Worm (Caenorhabditis elegans): ENCODE data around the gene pho-13.

The pho-13 gene

DNA sequence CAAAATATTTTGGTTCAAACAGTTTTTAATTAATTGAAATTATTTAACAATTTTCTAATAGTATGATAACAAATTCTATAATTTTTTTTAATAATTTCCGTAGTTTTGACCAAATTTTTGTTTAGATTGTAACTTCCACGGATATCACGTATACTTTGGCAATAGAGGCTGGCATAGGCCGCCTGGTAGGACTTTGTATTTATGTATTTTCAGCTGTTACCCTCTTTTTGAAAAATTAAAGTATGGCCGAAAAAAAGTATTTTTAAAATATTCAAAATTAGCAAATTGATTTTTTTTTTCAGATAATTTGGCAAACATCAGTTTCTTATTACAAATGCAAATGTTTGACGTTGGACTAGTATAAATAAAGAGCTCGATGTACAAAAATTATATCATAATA is 40.3 kb downstream of the pho-13 start, which contains the start of the genes nsph-1.1 and K08F8.15:
Gene nsph-1.1 (plus strand): TSS at position 301 of the 400 bp plus-strand sequence.
Gene K08F8.15 (plus strand): TSS at position 335 of the 400 bp plus-strand sequence.
- TF ChIP-seq ces-1 (GFP tag; optimal IDR thresholded peaks at IDR 0.05) (no peak), nhr-28 (tag; optimal IDR thresholded peaks at IDR 0.05) (no peak), sptf-1 (tag; optimal IDR thresholded peaks at IDR 0.05) (no peak), mab-5 (tag; optimal IDR thresholded peaks at IDR 0.05) (no peak), lsy-2 (tag; optimal IDR thresholded peaks at IDR 0.05) (no peak), mls-2 (tag; optimal IDR thresholded peaks at IDR 0.05) (no peak), ceh-83 (GFP tag; optimal IDR thresholded peaks at IDR 0.05) (no peak), elt-1 (tag; optimal IDR thresholded peaks at IDR 0.05; ENCODE audit: borderline replicate concordance, insufficient read depth) (no peak), drap-1 (GFP tag; optimal IDR thresholded peaks at IDR 0.05) (no peak)

DNA sequence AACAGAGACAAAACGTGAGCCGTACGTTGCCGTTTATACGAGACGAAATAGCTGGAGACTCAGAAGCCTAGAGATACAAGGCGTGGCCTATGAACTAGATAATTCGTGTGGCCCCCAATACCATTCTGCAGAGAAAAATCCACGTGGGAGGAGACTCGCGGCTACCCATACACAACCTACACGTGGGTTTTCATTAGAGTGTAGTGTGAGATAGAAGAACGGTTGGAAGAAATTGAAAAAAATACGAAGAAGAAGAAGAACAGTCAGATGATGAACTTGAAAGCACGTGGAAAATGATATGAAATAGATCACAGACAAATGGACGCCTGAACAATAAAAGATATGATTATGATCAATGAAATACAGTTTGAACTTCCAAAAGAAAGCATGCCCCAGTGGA is 41.7 kb downstream of the pho-13 start:
- TF ChIP-seq M03D4.4 (tag; optimal IDR thresholded peaks at IDR 0.05) = no peak
- TF ChIP-seq flh-1 (GFP tag; optimal IDR thresholded peaks at IDR 0.05) = no peak
- TF ChIP-seq drap-1 (GFP tag; optimal IDR thresholded peaks at IDR 0.05) = no peak
- TF ChIP-seq tbx-8 (GFP tag; optimal IDR thresholded peaks at IDR 0.05) = no peak
- TF ChIP-seq lsy-2 (tag; optimal IDR thresholded peaks at IDR 0.05) = no peak
- no peak for TF ChIP-seq elt-3 (tag; optimal IDR thresholded peaks at IDR 0.05)
- TF ChIP-seq nhr-237 (tag; optimal IDR thresholded peaks at IDR 0.05) = no peak
- no peak for TF ChIP-seq unc-120 (tag; optimal IDR thresholded peaks at IDR 0.05; ENCODE audit: poor library complexity, severe bottlenecking)
- TF ChIP-seq pha-4 (tag; optimal IDR thresholded peaks at IDR 0.05) = no peak

DNA sequence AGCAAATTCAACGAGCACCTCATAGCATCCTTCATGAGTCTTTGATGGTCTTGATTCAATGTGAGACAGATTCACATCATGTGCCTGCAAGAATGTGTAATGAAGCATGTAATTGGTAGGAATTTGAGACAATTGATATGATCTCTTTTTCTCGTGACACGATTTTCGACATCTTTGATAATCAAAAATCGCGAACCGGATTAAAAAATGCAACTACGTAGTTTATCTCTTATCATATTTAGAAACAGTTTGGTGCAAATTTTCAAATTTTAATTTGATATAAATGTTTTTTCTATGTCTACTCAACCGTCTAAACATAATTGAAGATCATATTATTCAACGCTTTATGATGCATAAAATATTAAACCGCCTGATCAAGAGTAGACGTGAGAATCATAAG is 42.5 kb downstream of the pho-13 start:
- TF ChIP-seq ceh-39 (tag; optimal IDR thresholded peaks at IDR 0.05) (no peak), elt-3 (tag; optimal IDR thresholded peaks at IDR 0.05) (no peak), lin-13 (tag; optimal IDR thresholded peaks at IDR 0.05) (no peak), mls-2 (tag; optimal IDR thresholded peaks at IDR 0.05) (no peak), flh-1 (GFP tag; optimal IDR thresholded peaks at IDR 0.05) (no peak), sptf-1 (tag; optimal IDR thresholded peaks at IDR 0.05) (no peak), blmp-1 (tag; optimal IDR thresholded peaks at IDR 0.05) (no peak), unc-62 (GFP tag; optimal IDR thresholded peaks at IDR 0.05) (no peak), nhr-2 (tag; optimal IDR thresholded peaks at IDR 0.05) (no peak)

DNA sequence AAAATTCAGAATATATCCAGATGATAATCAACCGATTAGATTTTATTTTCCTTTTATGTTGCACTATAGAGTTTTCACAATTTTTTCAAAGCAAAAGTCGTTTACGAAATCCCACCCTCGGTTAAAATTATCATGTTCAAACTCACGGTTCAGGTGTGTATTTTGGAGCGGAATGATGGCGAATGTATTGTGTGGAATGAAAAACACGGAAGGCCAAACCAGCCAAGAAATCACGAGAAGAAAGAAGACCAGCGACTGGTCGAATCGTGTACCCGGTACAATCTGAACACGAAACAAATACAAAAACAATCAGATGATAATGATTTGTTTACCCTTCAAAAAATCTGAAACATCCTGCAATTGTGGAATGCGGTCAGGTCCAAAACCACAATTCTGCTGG is 43.5 kb downstream of the pho-13 start:
- TF ChIP-seq mep-1 (tag; optimal IDR thresholded peaks at IDR 0.05) (no peak), sptf-1 (tag; optimal IDR thresholded peaks at IDR 0.05) (no peak), nhr-28 (tag; optimal IDR thresholded peaks at IDR 0.05) (no peak), ham-2 (GFP tag; optimal IDR thresholded peaks at IDR 0.05) (no peak), ceh-43 (GFP tag; optimal IDR thresholded peaks at IDR 0.05) (no peak), drap-1 (GFP tag; optimal IDR thresholded peaks at IDR 0.05) (no peak), mls-2 (tag; optimal IDR thresholded peaks at IDR 0.05) (no peak), bed-3 (GFP tag; optimal IDR thresholded peaks at IDR 0.05) (no peak), cnd-1 (tag; optimal IDR thresholded peaks at IDR 0.05) (no peak), hlh-1 (tag; optimal IDR thresholded peaks at IDR 0.05) (no peak), snpc-4 (tag; optimal IDR thresholded peaks at IDR 0.05) (no peak), ceh-83 (GFP tag; optimal IDR thresholded peaks at IDR 0.05) (no peak), ztf-11 (tag; optimal IDR thresholded peaks at IDR 0.05) (no peak), blmp-1 (tag; optimal IDR thresholded peaks at IDR 0.05) (no peak), elt-1 (tag; optimal IDR thresholded peaks at IDR 0.05; ENCODE audit: borderline replicate concordance, insufficient read depth) (no peak), ces-1 (GFP tag; optimal IDR thresholded peaks at IDR 0.05) (no peak)

DNA sequence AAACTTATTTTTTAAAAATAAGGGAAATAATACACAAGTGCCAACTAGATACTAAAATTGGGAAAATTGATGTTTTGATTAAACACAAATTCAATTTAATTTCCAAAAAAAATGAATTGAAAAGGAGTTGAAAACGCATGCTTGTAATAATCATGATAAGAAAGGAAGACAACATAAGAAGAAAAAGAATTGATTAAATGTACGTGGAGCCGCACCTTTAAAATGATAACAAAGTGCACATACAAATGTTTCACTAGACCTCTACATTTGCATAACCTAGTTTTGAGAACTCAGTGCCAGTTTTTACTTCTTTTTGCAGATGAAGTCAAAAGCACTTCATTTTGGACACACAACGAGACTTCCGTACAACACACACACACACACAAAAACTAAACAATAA is 45.1 kb downstream of the pho-13 start:
- no peak for TF ChIP-seq elt-3 (tag; optimal IDR thresholded peaks at IDR 0.05)

DNA sequence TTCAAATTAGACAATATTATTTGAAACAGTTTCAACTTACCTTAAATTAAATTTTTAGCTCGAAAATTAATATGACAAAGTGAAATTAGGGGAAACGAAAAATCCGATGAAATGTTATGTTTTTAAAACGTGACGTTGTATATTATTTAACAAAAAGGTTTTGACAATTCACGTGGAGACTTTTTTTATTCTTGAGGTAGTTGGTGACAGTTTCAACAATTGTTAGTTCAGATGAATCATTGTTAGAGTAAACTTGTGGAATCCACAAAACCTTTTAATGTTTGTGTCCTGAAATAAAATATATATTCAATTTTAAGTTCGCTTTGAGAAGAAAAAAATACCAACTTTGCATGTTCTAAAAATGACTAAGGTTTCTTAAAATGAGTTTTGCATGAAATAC is 47.3 kb downstream of the pho-13 start, which contains the start of gene fut-1:
Gene fut-1 (minus strand): TSS at position 101 of the 400 bp plus-strand sequence.
- no peak for TF ChIP-seq bed-3 (GFP tag; optimal IDR thresholded peaks at IDR 0.05)
- no peak for TF ChIP-seq nhr-237 (tag; optimal IDR thresholded peaks at IDR 0.05)
- TF ChIP-seq pha-4 (tag; optimal IDR thresholded peaks at IDR 0.05) = no peak
- TF ChIP-seq lsy-2 (tag; optimal IDR thresholded peaks at IDR 0.05) = no peak
- TF ChIP-seq flh-1 (GFP tag; optimal IDR thresholded peaks at IDR 0.05) = no peak
- TF ChIP-seq sptf-1 (tag; optimal IDR thresholded peaks at IDR 0.05) = no peak
- no peak for TF ChIP-seq ceh-39 (tag; optimal IDR thresholded peaks at IDR 0.05)
- no peak for TF ChIP-seq ztf-11 (tag; optimal IDR thresholded peaks at IDR 0.05)
- no peak for TF ChIP-seq sem-2 (GFP tag; optimal IDR thresholded peaks at IDR 0.05)
- no peak for TF ChIP-seq mep-1 (tag; optimal IDR thresholded peaks at IDR 0.05)
- TF ChIP-seq nhr-2 (tag; optimal IDR thresholded peaks at IDR 0.05) = no peak
- TF ChIP-seq ces-1 (GFP tag; optimal IDR thresholded peaks at IDR 0.05) = no peak
- no peak for TF ChIP-seq mls-2 (tag; optimal IDR thresholded peaks at IDR 0.05)
- no peak for TF ChIP-seq mab-5 (tag; optimal IDR thresholded peaks at IDR 0.05)
- no peak for TF ChIP-seq ham-2 (GFP tag; optimal IDR thresholded peaks at IDR 0.05)
- no peak for TF ChIP-seq snpc-4 (tag; optimal IDR thresholded peaks at IDR 0.05)
- TF ChIP-seq drap-1 (GFP tag; optimal IDR thresholded peaks at IDR 0.05) = no peak
